Worm (Caenorhabditis elegans) whole organism, L4 larva: ENCODE results near the gene oac-53.
A peak's percentile ranks its signal among the peaks of the same experiment; 100 is the strongest.

Experiments
- D1046.2 ChIP-seq: fragments of 200-800 bp; sonication (Bioruptor generic); IDR thresholded peaks from 2 replicates; pipeline ENCODE4 v1.3.6; 2022; ENCODE audit warnings: missing genetic modification characterization, missing compliant biosample characterization
- F10B5.3 ChIP-seq: sonication (generic microtip); optimal IDR thresholded peaks from 2 replicates; lab custom pipeline; 2016; ENCODE audit warnings: mild to moderate bottlenecking, missing genetic modification characterization, missing compliant biosample characterization
- F26F4.8 ChIP-seq: fragments of 200-800 bp; sonication (Bioruptor generic); conservative IDR thresholded peaks from 2 replicates; pipeline ENCODE4 v1.3.6; 2022; ENCODE audit warnings: missing genetic modification characterization, missing compliant biosample characterization
- F49E8.2 ChIP-seq: sonication (generic microtip); optimal IDR thresholded peaks from 2 replicates; lab custom pipeline; 2016; ENCODE audit warnings: missing compliant biosample characterization, mild to moderate bottlenecking, missing genetic modification characterization, borderline replicate concordance
- T20F7.1 ChIP-seq: fragments of 200-800 bp; sonication (Bioruptor generic); optimal IDR thresholded peaks from 2 replicates; lab custom pipeline; 2018; ENCODE audit warnings: mild to moderate bottlenecking, missing genetic modification characterization, missing compliant biosample characterization
- Y5F2A.4 ChIP-seq: fragments of 200-800 bp; sonication (Bioruptor generic); optimal IDR thresholded peaks from 2 replicates; lab custom pipeline; 2018; ENCODE audit warnings: mild to moderate bottlenecking, missing genetic modification characterization, missing compliant biosample characterization
- aha-1 ChIP-seq: fragments of 150-350 bp; peaks from one replicate; lab custom pipeline; 2014; ENCODE audit warnings: missing biosample characterization, missing genetic modification characterization
- aly-2 ChIP-seq: sonication (generic microtip); optimal IDR thresholded peaks from 2 replicates; lab custom pipeline; 2018; ENCODE audit warnings: missing biosample characterization, missing genetic modification characterization
- ceh-28 ChIP-seq: fragments of 150-350 bp; optimal IDR thresholded peaks from 2 replicates; lab custom pipeline; 2014; ENCODE audit warnings: missing biosample characterization, missing genetic modification reagents, missing genetic modification characterization
- ceh-44 ChIP-seq: fragments of 200-800 bp; sonication (Bioruptor generic); IDR thresholded peaks from 2 replicates; pipeline ENCODE4 v1.3.6; 2022; ENCODE audit warnings: missing genetic modification reagents, missing genetic modification characterization, missing compliant biosample characterization
- ceh-62 ChIP-seq: sonication (generic microtip); optimal IDR thresholded peaks from 2 replicates; lab custom pipeline; 2017; ENCODE audit warnings: missing biosample characterization, missing genetic modification characterization
- ctbp-1 ChIP-seq: fragments of 200-800 bp; sonication (Bioruptor generic); IDR thresholded peaks from 2 replicates; pipeline ENCODE4 v1.3.6; 2022; ENCODE audit warnings: missing genetic modification reagents, missing genetic modification characterization, missing compliant biosample characterization
- daf-12 ChIP-seq: fragments of 150-350 bp; optimal IDR thresholded peaks from 2 replicates; lab custom pipeline; 2014; ENCODE audit warnings: missing biosample characterization, missing genetic modification reagents, missing genetic modification characterization
- daf-16 ChIP-seq, 3 experiments: sonication (generic microtip); optimal IDR thresholded peaks; 2 replicates each; lab custom pipeline; 2016 to 2017; ENCODE audit warnings: missing genetic modification characterization in 3 of 3, missing genetic modification reagents in 3 of 3, mild to moderate bottlenecking in 2 of 3, missing compliant biosample characterization in 2 of 3, missing biosample characterization in 1 of 3, moderate library complexity in 1 of 3
- duxl-1 ChIP-seq: sonication (generic microtip); optimal IDR thresholded peaks from 2 replicates; lab custom pipeline; 2016; ENCODE audit warnings: mild to moderate bottlenecking, missing genetic modification characterization, moderate library complexity, missing compliant biosample characterization; ENCODE audit not compliant: poor library complexity
- fkh-10 ChIP-seq: fragments of 150-350 bp; optimal IDR thresholded peaks from 2 replicates; lab custom pipeline; 2014; ENCODE audit warnings: missing biosample characterization, missing genetic modification reagents, missing genetic modification characterization
- hif-1 ChIP-seq, 2 experiments: sonication (generic microtip); optimal IDR thresholded peaks; 2 replicates each; lab custom pipeline; 2016 to 2017; ENCODE audit warnings: missing compliant biosample characterization in 2 of 2, missing genetic modification characterization in 2 of 2, missing genetic modification reagents in 2 of 2, missing genotype in 2 of 2, mild to moderate bottlenecking in 1 of 2
- hlh-11 ChIP-seq: fragments of 200-800 bp; sonication (Bioruptor generic); optimal IDR thresholded peaks from 2 replicates; lab custom pipeline; 2018; ENCODE audit warnings: mild to moderate bottlenecking, missing genetic modification characterization, missing compliant biosample characterization
- lin-39 ChIP-seq: fragments of 150-350 bp; optimal IDR thresholded peaks from 2 replicates; lab custom pipeline; 2014; ENCODE audit warnings: missing biosample characterization, missing genetic modification reagents, missing genetic modification characterization
- lsy-2 ChIP-seq, 2 experiments: fragments of 150-350 bp in 1 of 2; sonication (generic microtip) in 1 of 2; optimal IDR thresholded peaks; 2 replicates each; lab custom pipeline; 2014 to 2017; ENCODE audit warnings: missing biosample characterization in 2 of 2, missing genetic modification characterization in 2 of 2
- madf-5 ChIP-seq, 2 experiments: fragments of 200-800 bp; sonication (Bioruptor generic); IDR thresholded peaks; 2 replicates each; pipeline ENCODE4 v1.3.6; 2022; ENCODE audit warnings: missing compliant biosample characterization in 2 of 2, missing genetic modification characterization in 2 of 2
- mdl-1 ChIP-seq, 2 experiments: fragments of 150-350 bp in 1 of 2; sonication (generic microtip) in 1 of 2; optimal IDR thresholded peaks; 2 replicates each; lab custom pipeline; 2014 to 2017; ENCODE audit warnings: missing biosample characterization in 2 of 2, missing genetic modification characterization in 2 of 2
- nhr-11 ChIP-seq: fragments of 150-350 bp; optimal IDR thresholded peaks from 2 replicates; lab custom pipeline; 2014; ENCODE audit warnings: missing biosample characterization, missing genetic modification characterization
- nhr-111 ChIP-seq: fragments of 200-800 bp; sonication (Bioruptor generic); optimal IDR thresholded peaks from 2 replicates; lab custom pipeline; 2018; ENCODE audit warnings: mild to moderate bottlenecking, missing genetic modification characterization, missing compliant biosample characterization
- nhr-25 ChIP-seq: sonication (generic microtip); optimal IDR thresholded peaks from 2 replicates; lab custom pipeline; 2017; ENCODE audit warnings: missing genetic modification characterization, mild to moderate bottlenecking, missing compliant biosample characterization, antibody characterized with exemption, moderate library complexity, borderline replicate concordance; ENCODE audit not compliant: insufficient read depth
- nhr-28 ChIP-seq: fragments of 150-350 bp; optimal IDR thresholded peaks from 2 replicates; lab custom pipeline; 2014; ENCODE audit warnings: missing biosample characterization, missing genetic modification characterization
- nhr-6 ChIP-seq: fragments of 150-350 bp; optimal IDR thresholded peaks from 2 replicates; lab custom pipeline; 2014; ENCODE audit warnings: missing biosample characterization, missing genetic modification characterization
- pha-4 ChIP-seq, 2 experiments: fragments of 150-350 bp in 1 of 2; fragments of 200-800 bp in 1 of 2; sonication (Bioruptor generic) in 1 of 2; IDR thresholded peaks in 1 of 2; optimal IDR thresholded peaks in 1 of 2; 2 replicates each; pipeline versions ENCODE4 v1.3.6 to Lab custom; 2014 to 2022; ENCODE audit warnings: missing genetic modification characterization in 2 of 2, missing genetic modification reagents in 2 of 2, missing biosample characterization in 1 of 2, missing compliant biosample characterization in 1 of 2
- php-3 ChIP-seq: fragments of 200-800 bp; sonication (Bioruptor generic); IDR thresholded peaks from 2 replicates; pipeline ENCODE4 v1.3.6; 2022; ENCODE audit warnings: missing genetic modification reagents, missing genetic modification characterization, missing compliant biosample characterization
- pqm-1 ChIP-seq: sonication (generic microtip); optimal IDR thresholded peaks from 2 replicates; lab custom pipeline; 2017; ENCODE audit warnings: missing biosample characterization, missing genetic modification characterization
- rbr-2 ChIP-seq: sonication (generic microtip); optimal IDR thresholded peaks from 2 replicates; lab custom pipeline; 2016; ENCODE audit warnings: missing genotype, missing genetic modification characterization, missing compliant biosample characterization
- saeg-2 ChIP-seq: fragments of 200-800 bp; sonication (Bioruptor generic); IDR thresholded peaks from 2 replicates; pipeline ENCODE4 v1.3.6; 2022; ENCODE audit warnings: missing genetic modification reagents, missing genetic modification characterization, missing compliant biosample characterization
- sdz-12 ChIP-seq: fragments of 200-800 bp; sonication (Bioruptor generic); optimal IDR thresholded peaks from 2 replicates; lab custom pipeline; 2018; ENCODE audit warnings: mild to moderate bottlenecking, missing genetic modification characterization, missing compliant biosample characterization
- skn-1 ChIP-seq: fragments of 150-350 bp; optimal IDR thresholded peaks from 2 replicates; lab custom pipeline; 2014; ENCODE audit warnings: missing biosample characterization, missing genetic modification characterization
- snpc-4 ChIP-seq: fragments of 150-350 bp; optimal IDR thresholded peaks from 2 replicates; lab custom pipeline; 2014; ENCODE audit warnings: missing biosample characterization, missing genetic modification characterization
- tag-97 ChIP-seq: fragments of 200-800 bp; sonication (Bioruptor generic); IDR thresholded peaks from 2 replicates; pipeline ENCODE4 v1.3.6; 2022; ENCODE audit warnings: missing genetic modification characterization, missing compliant biosample characterization
- unc-39 ChIP-seq: sonication (generic microtip); optimal IDR thresholded peaks from 2 replicates; lab custom pipeline; 2017; ENCODE audit warnings: missing biosample characterization, missing genetic modification characterization
- unc-62 ChIP-seq, 3 experiments: fragments of 150-350 bp in 1 of 3; sonication (generic microtip); optimal IDR thresholded peaks in 2 of 3; peaks in 1 of 3; 1 replicate in 1 of 3; 2 replicates in 2 of 3; lab custom pipeline; 2014 to 2017; ENCODE audit warnings: missing biosample characterization in 3 of 3, missing genetic modification characterization in 3 of 3, missing genetic modification reagents in 3 of 3, missing genotype in 1 of 3
- vab-7 ChIP-seq: fragments of 200-800 bp; sonication (Bioruptor generic); IDR thresholded peaks from 2 replicates; pipeline ENCODE4 v1.3.6; 2022; ENCODE audit warnings: missing genetic modification reagents, missing genetic modification characterization, missing compliant biosample characterization
- zfp-3 ChIP-seq: fragments of 200-800 bp; sonication (Bioruptor generic); conservative IDR thresholded peaks from 2 replicates; pipeline ENCODE4 v1.3.6; 2022; ENCODE audit warnings: missing genetic modification reagents, missing genetic modification characterization, missing compliant biosample characterization
- ztf-11 ChIP-seq: fragments of 150-350 bp; optimal IDR thresholded peaks from 2 replicates; lab custom pipeline; 2014; ENCODE audit warnings: missing biosample characterization, missing genetic modification characterization
- ztf-7 ChIP-seq: fragments of 150-350 bp; optimal IDR thresholded peaks from 2 replicates; lab custom pipeline; 2014; ENCODE audit warnings: missing biosample characterization, missing genetic modification characterization

oac-53 gene

ce11 chrV:16627962-16628361 lies at the start of gene oac-53:
oac-53 (minus strand) TSS chrV:16627970.
- TF ChIP-seq snpc-4 (tag; lab: Kevin White, UChicago) (no peak), nhr-111 (no peak), daf-12 (tag; lab: Kevin White, UChicago) (no peak), zfp-3 (no peak), hlh-11 (tag; lab: Kevin White, UChicago) (peak; percentile 4), F26F4.8 (GFP tag; lab: Robert Waterston, UW) (no peak), hif-1 (tag; optimal IDR thresholded peaks at IDR 0.05; lab: Kevin White, UChicago) (no peak), pqm-1 (peak; percentile 62), nhr-28 (tag; lab: Kevin White, UChicago) (peak; percentile 7), T20F7.1 (no peak), php-3 (GFP tag; lab: Robert Waterston, UW) (peak; percentile 59; the same call in 1 of the 2 replicates), F10B5.3 (tag; lab: Kevin White, UChicago) (no peak)

ce11 chrV:16675553-16675952 lies 47.8 kb upstream of the oac-53 start, which contains the start of gene srz-1:
srz-1 (plus strand) TSS chrV:16675853.
- TF ChIP-seq ztf-7 (tag; lab: Kevin White, UChicago) (no peak), daf-12 (tag; lab: Kevin White, UChicago) (no peak), vab-7 (GFP tag; lab: Robert Waterston, UW) (no peak), Y5F2A.4 (GFP tag; lab: Kevin White, UChicago) (no peak), F49E8.2 (tag; lab: Kevin White, UChicago) (no peak), ceh-28 (tag; lab: Kevin White, UChicago) (no peak), lsy-2 (tag; optimal IDR thresholded peaks at IDR 0.05; lab: Kevin White, UChicago) (no peak), hif-1 (tag; optimal IDR thresholded peaks at IDR 0.05; lab: Kevin White, UChicago) (no peak), D1046.2 (GFP tag; lab: Robert Waterston, UW) (no peak), nhr-25 (tag; lab: Kevin White, UChicago) (no peak), skn-1 (tag; lab: Kevin White, UChicago) (no peak), ctbp-1 (no peak), sdz-12 (no peak), madf-5 (GFP tag; IDR thresholded peaks at IDR 0.05; lab: Robert Waterston, UW) (no peak), nhr-28 (tag; lab: Kevin White, UChicago) (no peak)

- no peak for TF ChIP-seq ceh-44 (GFP tag; lab: Robert Waterston, UW)
- no peak for TF ChIP-seq lin-39 (tag; lab: Kevin White, UChicago)
- peak in 1 of 2 experiments; percentile 80 for TF ChIP-seq unc-62 (GFP tag; optimal IDR thresholded peaks at IDR 0.05 in 1 of 2; lab: Kevin White, UChicago)
- TF ChIP-seq unc-62 (tag; optimal IDR thresholded peaks at IDR 0.05; lab: Kevin White, UChicago): no peak
- TF ChIP-seq aha-1 (tag; lab: Kevin White, UChicago): peak; percentile 91
- TF ChIP-seq skn-1 (tag; lab: Kevin White, UChicago): no peak
- no peak for TF ChIP-seq pqm-1
Measured at ce11 chrV:16674399-16674798, 46.6 kb upstream of the oac-53 start.

ce11 chrV:16672198-16672597 lies 44.4 kb upstream of the oac-53 start, which contains the start of gene F14F8.8:
F14F8.8 (minus strand) TSS chrV:16672298.
- TF ChIP-seq nhr-28 (tag; lab: Kevin White, UChicago) (no peak), ctbp-1 (no peak), sdz-12 (no peak), daf-16 (GFP tag; optimal IDR thresholded peaks at IDR 0.05; lab: Kevin White, UChicago) (no peak), daf-16 (tag; optimal IDR thresholded peaks at IDR 0.05; lab: Kevin White, UChicago) (no peak), nhr-6 (tag; lab: Kevin White, UChicago) (no peak), pha-4 (GFP tag; IDR thresholded peaks at IDR 0.05; lab: Robert Waterston, UW) (no peak), pha-4 (tag; optimal IDR thresholded peaks at IDR 0.05; lab: Kevin White, UChicago) (no peak), saeg-2 (GFP tag; lab: Robert Waterston, UW) (no peak), pqm-1 (no peak), unc-39 (tag; lab: Kevin White, UChicago) (no peak), rbr-2 (tag; lab: Kevin White, UChicago) (no peak), ceh-28 (tag; lab: Kevin White, UChicago) (no peak), ztf-11 (tag; lab: Kevin White, UChicago) (no peak), nhr-11 (tag; lab: Kevin White, UChicago) (no peak), unc-62 (GFP tag; optimal IDR thresholded peaks at IDR 0.05 in 1 of 2; lab: Kevin White, UChicago) (no peak), unc-62 (tag; optimal IDR thresholded peaks at IDR 0.05; lab: Kevin White, UChicago) (no peak), aly-2 (no peak), mdl-1 (tag; optimal IDR thresholded peaks at IDR 0.05; lab: Kevin White, UChicago) (no peak), duxl-1 (tag; lab: Kevin White, UChicago) (no peak), tag-97 (GFP tag; lab: Robert Waterston, UW) (no peak), ceh-62 (tag; lab: Kevin White, UChicago) (no peak), fkh-10 (GFP tag; lab: Kevin White, UChicago) (no peak)
